Fruit fly (Drosophila melanogaster): Measurements from ENCODE around the gene CG15824.
A peak's percentile ranks its signal among the peaks of the same experiment; 100 is the strongest.

Gene CG15824

DNA sequence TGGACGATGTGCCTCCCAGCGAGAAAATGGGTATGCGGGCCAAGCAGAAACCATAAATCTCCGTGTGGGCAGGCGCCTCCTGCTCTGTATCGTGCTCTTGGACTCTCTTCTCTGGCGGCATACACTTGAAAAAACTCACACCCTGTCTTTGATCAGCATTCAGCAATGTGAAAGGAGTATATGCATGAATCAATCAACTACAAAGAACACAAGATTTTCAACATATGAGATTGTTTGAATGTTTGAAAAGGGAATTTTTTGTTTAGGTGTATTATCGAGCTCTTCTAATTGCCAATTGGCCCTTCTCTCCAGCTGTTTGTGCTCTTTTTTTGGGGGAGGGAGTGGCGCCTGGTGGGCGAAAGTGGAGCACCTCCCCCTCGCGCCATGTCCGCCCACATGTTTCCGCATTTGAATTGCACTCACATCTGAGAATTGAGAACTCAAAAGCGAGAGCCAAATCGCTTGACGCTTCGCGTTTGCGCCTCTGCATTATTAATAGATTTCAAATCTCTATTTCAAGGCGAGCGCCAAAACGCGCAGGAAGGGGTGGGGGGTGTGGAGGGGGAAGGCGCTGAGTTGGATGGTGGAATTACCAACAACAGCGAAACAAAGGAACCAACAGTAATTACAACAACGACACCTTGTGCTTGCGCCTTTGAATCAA is 39.5 kb downstream of the CG15824 start (continued):
- TF ChIP-seq CG15514 (GFP tag; optimal IDR thresholded peaks at IDR 0.05): peak; percentile 77
- TF ChIP-seq CG4360 (GFP tag; IDR thresholded peaks at IDR 0.05): peak; percentile 63
- TF ChIP-seq caup (GFP tag; optimal IDR thresholded peaks at IDR 0.05; ENCODE audit: severe bottlenecking): peak; percentile 82
- TF ChIP-seq CG5180 (GFP tag; optimal IDR thresholded peaks at IDR 0.05): peak; percentile 77
- peak; percentile 82 for TF ChIP-seq CG7556 (GFP tag; optimal IDR thresholded peaks at IDR 0.05)
- peak; percentile 69 for TF ChIP-seq CG3065 (GFP tag; optimal IDR thresholded peaks at IDR 0.05)
- TF ChIP-seq sima (GFP tag; optimal IDR thresholded peaks at IDR 0.05): peak; percentile 50
- TF ChIP-seq D (optimal IDR thresholded peaks at IDR 0.05): no peak
- TF ChIP-seq D (GFP tag; optimal IDR thresholded peaks at IDR 0.05): peak; percentile 82
- peak; percentile 68; the same call in 2 of the 3 replicates for TF ChIP-seq croc (GFP tag; conservative IDR thresholded peaks at IDR 0.05)
- TF ChIP-seq CG4282 (GFP tag; optimal IDR thresholded peaks at IDR 0.05): peak; percentile 21
- TF ChIP-seq Lhr (GFP tag; optimal IDR thresholded peaks at IDR 0.05): peak; percentile 7
- TF ChIP-seq gro (GFP tag; optimal IDR thresholded peaks at IDR 0.05): peak; percentile 69
- TF ChIP-seq bsh (GFP tag; optimal IDR thresholded peaks at IDR 0.05): peak; percentile 67 to 87
- peak; percentile 95 for TF ChIP-seq CG12769 (tag; optimal IDR thresholded peaks at IDR 0.05)
- TF ChIP-seq CG7786 (GFP tag; optimal IDR thresholded peaks at IDR 0.05): peak; percentile 90
- TF ChIP-seq disco-r (GFP tag; optimal IDR thresholded peaks at IDR 0.05): peak; percentile 73
- no peak for TF ChIP-seq knrl (GFP tag; IDR thresholded peaks at IDR 0.05; ENCODE audit: partially characterized antibody)
- TF ChIP-seq H2.0 (GFP tag; IDR thresholded peaks at IDR 0.05): peak; percentile 92
- peak; percentile 91 for TF ChIP-seq NFAT (GFP tag; IDR thresholded peaks at IDR 0.05)
- TF ChIP-seq gt (GFP tag; IDR thresholded peaks at IDR 0.05): peak; percentile 65; the same call in 1 of the 2 replicates
- peak; percentile 74 for TF ChIP-seq CG10979 (tag; optimal IDR thresholded peaks at IDR 0.05)
- TF ChIP-seq gcm2 (GFP tag; optimal IDR thresholded peaks at IDR 0.05): peak; percentile 78
- TF ChIP-seq cg (GFP tag; optimal IDR thresholded peaks at IDR 0.05): no peak
- peak; percentile 77 for TF ChIP-seq Nf-YC (tag; optimal IDR thresholded peaks at IDR 0.05)
- peak; percentile 86 for TF ChIP-seq CG13624 (GFP tag; optimal IDR thresholded peaks at IDR 0.05)
- TF ChIP-seq Xrp1 (GFP tag; IDR thresholded peaks at IDR 0.05): peak; percentile 89
- TF ChIP-seq zfh2 (GFP tag; optimal IDR thresholded peaks at IDR 0.05): peak; percentile 85
- no peak for TF ChIP-seq hbn (GFP tag; IDR thresholded peaks at IDR 0.05; ENCODE audit: partially characterized antibody)
- peak; percentile 88 for TF ChIP-seq CG14050 (GFP tag; IDR thresholded peaks at IDR 0.05)
- TF ChIP-seq CG6813 (GFP tag; optimal IDR thresholded peaks at IDR 0.05): peak; percentile 82
- peak; percentile 79 for TF ChIP-seq ems (GFP tag; optimal IDR thresholded peaks at IDR 0.05)
- no peak for TF ChIP-seq Dll (GFP tag; IDR thresholded peaks at IDR 0.05; ENCODE audit: partially characterized antibody)
- peak; percentile 87 for TF ChIP-seq sens-2 (GFP tag; IDR thresholded peaks at IDR 0.05)
- TF ChIP-seq CG7271 (tag; optimal IDR thresholded peaks at IDR 0.05): no peak
- TF ChIP-seq jing (GFP tag; optimal IDR thresholded peaks at IDR 0.05): peak; percentile 66
- TF ChIP-seq CG4854 (GFP tag; optimal IDR thresholded peaks at IDR 0.05): peak; percentile 75
- TF ChIP-seq Eip74EF (GFP tag; optimal IDR thresholded peaks at IDR 0.05): peak in 1 of 2 experiments; percentile 82
- peak; percentile 53 for TF ChIP-seq psq (GFP tag; optimal IDR thresholded peaks at IDR 0.05)
- TF ChIP-seq lab (GFP tag; optimal IDR thresholded peaks at IDR 0.05): peak; percentile 95
- TF ChIP-seq Sin3A (optimal IDR thresholded peaks at IDR 0.05): no peak
- TF ChIP-seq CG8388 (GFP tag; optimal IDR thresholded peaks at IDR 0.05): peak; percentile 73
- TF ChIP-seq fd3F (GFP tag; optimal IDR thresholded peaks at IDR 0.05): peak; percentile 83
- peak; percentile 75 for TF ChIP-seq CG15601 (tag; optimal IDR thresholded peaks at IDR 0.05)
- TF ChIP-seq CG11696 (GFP tag; IDR thresholded peaks at IDR 0.05): peak; percentile 75
- peak; percentile 50 for TF ChIP-seq CTCF (GFP tag; optimal IDR thresholded peaks at IDR 0.05)
- peak; percentile 89 for TF ChIP-seq CG14441 (GFP tag; IDR thresholded peaks at IDR 0.05)
- peak; percentile 59 for TF ChIP-seq D19B (GFP tag; optimal IDR thresholded peaks at IDR 0.05)
- TF ChIP-seq kay (GFP tag; optimal IDR thresholded peaks at IDR 0.05): peak; percentile 65
- no peak for TF ChIP-seq hth (optimal IDR thresholded peaks at IDR 0.05)
